Worm (Caenorhabditis elegans) whole organism, early embryonic: ENCODE measurements around the gene F16G10.13.

ENCODE experiments used
- F13C5.2 ChIP-seq: sonication (generic microtip); optimal IDR thresholded peaks from 2 replicates; lab custom pipeline; 2017; ENCODE audit warnings: mild to moderate bottlenecking, missing genetic modification characterization, inconsistent platforms, missing compliant biosample characterization
- ama-1 ChIP-seq: fragments of 150-350 bp; optimal IDR thresholded peaks from 2 replicates; lab custom pipeline; 2014
- ceh-13 ChIP-seq: fragments of 200-800 bp; sonication (Bioruptor generic); optimal IDR thresholded peaks from 2 replicates; lab custom pipeline; 2018; ENCODE audit warnings: mild to moderate bottlenecking, missing genetic modification characterization, missing compliant biosample characterization
- ceh-36 ChIP-seq: sonication (generic microtip); optimal IDR thresholded peaks from 2 replicates; lab custom pipeline; 2016; ENCODE audit warnings: missing genetic modification characterization, inconsistent platforms, missing compliant biosample characterization
- flt-1 ChIP-seq: fragments of 200-800 bp; sonication (Bioruptor generic); IDR thresholded peaks from 2 replicates; pipeline ENCODE4 v1.3.6; 2022; ENCODE audit warnings: missing genetic modification characterization, missing compliant biosample characterization
- hmbx-1 ChIP-seq: sonication (generic microtip); optimal IDR thresholded peaks from 2 replicates; lab custom pipeline; 2016; ENCODE audit warnings: mild to moderate bottlenecking, missing genetic modification characterization, missing compliant biosample characterization
- scrt-1 ChIP-seq: fragments of 200-800 bp; sonication (Bioruptor generic); IDR thresholded peaks from 2 replicates; pipeline ENCODE4 v1.3.6; 2022; ENCODE audit warnings: missing genetic modification characterization, missing compliant biosample characterization
- tbx-11 ChIP-seq: fragments of 200-800 bp; sonication (Bioruptor generic); IDR thresholded peaks from 2 replicates; pipeline ENCODE4 v1.3.6; 2022; ENCODE audit warnings: missing genetic modification characterization, missing compliant biosample characterization
- tbx-37 ChIP-seq: fragments of 200-800 bp; sonication (Bioruptor generic); conservative IDR thresholded peaks from 2 replicates; pipeline ENCODE4 v1.3.6; 2022; ENCODE audit warnings: missing genetic modification reagents, missing genetic modification characterization, missing compliant biosample characterization
- tra-4 ChIP-seq: sonication (generic microtip); optimal IDR thresholded peaks from 2 replicates; lab custom pipeline; 2017; ENCODE audit warnings: missing genetic modification characterization, missing compliant biosample characterization

ce11 chrII:2379673-2380072 lies 16.1 kb downstream of the F16G10.13 start:
- TF ChIP-seq ama-1 (lab: Kevin White, UChicago) (no peak), scrt-1 (no peak), tra-4 (tag; lab: Kevin White, UChicago) (no peak), ceh-13 (GFP tag; lab: Kevin White, UChicago) (no peak), flt-1 (GFP tag; lab: Robert Waterston, UW) (no peak), F13C5.2 (no peak), hmbx-1 (no peak), ceh-36 (tag; lab: Kevin White, UChicago) (no peak), tbx-11 (GFP tag; lab: Robert Waterston, UW) (no peak), tbx-37 (GFP tag; lab: Robert Waterston, UW) (no peak)
